Worm (Caenorhabditis elegans) whole organism, mixed stage, embryonic: ENCODE data around the gene basl-1.
A peak's percentile ranks its signal among the peaks of the same experiment; 100 is the strongest.

ENCODE experiments used
- blmp-1 ChIP-seq: fragments of 150-350 bp; optimal IDR thresholded peaks from 2 replicates; lab custom pipeline; 2014; ENCODE audit warnings: missing biosample characterization, missing genetic modification characterization
- ceh-39 ChIP-seq: fragments of 150-350 bp; optimal IDR thresholded peaks from 2 replicates; lab custom pipeline; 2014; ENCODE audit warnings: missing biosample characterization, missing genetic modification characterization
- ceh-83 ChIP-seq: fragments of 200-800 bp; sonication (Bioruptor generic); optimal IDR thresholded peaks from 2 replicates; lab custom pipeline; 2018; ENCODE audit warnings: mild to moderate bottlenecking, missing genetic modification characterization, missing compliant biosample characterization
- ces-1 ChIP-seq: fragments of 150-350 bp; optimal IDR thresholded peaks from 2 replicates; lab custom pipeline; 2014; ENCODE audit warnings: missing biosample characterization, missing genetic modification reagents, missing genetic modification characterization
- cnd-1 ChIP-seq: fragments of 200-800 bp; sonication (Bioruptor generic); optimal IDR thresholded peaks from 2 replicates; lab custom pipeline; 2018; ENCODE audit warnings: mild to moderate bottlenecking, missing genetic modification characterization, missing compliant biosample characterization
- elt-1 ChIP-seq: sonication (generic microtip); optimal IDR thresholded peaks from 2 replicates; lab custom pipeline; 2017; ENCODE audit warnings: missing genetic modification characterization, mild to moderate bottlenecking, missing compliant biosample characterization, antibody characterized with exemption, moderate library complexity, borderline replicate concordance; ENCODE audit not compliant: insufficient read depth
- flh-1 ChIP-seq: fragments of 200-800 bp; sonication (Bioruptor generic); optimal IDR thresholded peaks from 2 replicates; lab custom pipeline; 2018; ENCODE audit warnings: mild to moderate bottlenecking, missing genetic modification characterization, moderate library complexity, missing compliant biosample characterization
- ham-2 ChIP-seq: fragments of 200-800 bp; sonication (Bioruptor generic); optimal IDR thresholded peaks from 2 replicates; lab custom pipeline; 2018; ENCODE audit warnings: mild to moderate bottlenecking, missing genetic modification characterization, missing compliant biosample characterization
- hlh-1 ChIP-seq: fragments of 150-350 bp; optimal IDR thresholded peaks from 2 replicates; lab custom pipeline; 2014; ENCODE audit warnings: missing biosample characterization, missing genetic modification reagents, missing genetic modification characterization
- lin-13 ChIP-seq: fragments of 150-350 bp; optimal IDR thresholded peaks from 2 replicates; lab custom pipeline; 2014; ENCODE audit warnings: missing biosample characterization, missing genetic modification characterization
- lin-32 ChIP-seq: fragments of 200-800 bp; sonication (Bioruptor generic); optimal IDR thresholded peaks from 2 replicates; lab custom pipeline; 2018; ENCODE audit warnings: mild to moderate bottlenecking, missing genetic modification characterization, missing compliant biosample characterization
- lsy-2 ChIP-seq: fragments of 150-350 bp; optimal IDR thresholded peaks from 2 replicates; lab custom pipeline; 2014; ENCODE audit warnings: missing biosample characterization, missing genetic modification characterization
- mep-1 ChIP-seq: fragments of 150-350 bp; optimal IDR thresholded peaks from 2 replicates; lab custom pipeline; 2017; ENCODE audit warnings: missing biosample characterization, missing genetic modification reagents, missing genetic modification characterization, inconsistent platforms
- mls-2 ChIP-seq: sonication (generic microtip); optimal IDR thresholded peaks from 2 replicates; lab custom pipeline; 2016; ENCODE audit warnings: mild to moderate bottlenecking, missing genetic modification characterization, moderate library complexity, missing compliant biosample characterization
- nhr-12 ChIP-seq: fragments of 150-350 bp; optimal IDR thresholded peaks from 2 replicates; lab custom pipeline; 2014; ENCODE audit warnings: missing biosample characterization, missing genetic modification characterization
- nhr-28 ChIP-seq: fragments of 150-350 bp; optimal IDR thresholded peaks from 2 replicates; lab custom pipeline; 2014; ENCODE audit warnings: missing biosample characterization, missing genetic modification characterization
- nhr-76 ChIP-seq: sonication (generic microtip); optimal IDR thresholded peaks from 2 replicates; lab custom pipeline; 2017; ENCODE audit warnings: missing biosample characterization, missing genetic modification characterization
- pha-4 ChIP-seq: fragments of 150-350 bp; optimal IDR thresholded peaks from 2 replicates; lab custom pipeline; 2018; ENCODE audit warnings: missing biosample characterization, missing genetic modification reagents, missing genetic modification characterization
- snpc-4 ChIP-seq: fragments of 150-350 bp; optimal IDR thresholded peaks from 2 replicates; lab custom pipeline; 2014; ENCODE audit warnings: missing biosample characterization, missing genetic modification characterization
- sptf-1 ChIP-seq: sonication (generic microtip); optimal IDR thresholded peaks from 2 replicates; lab custom pipeline; 2017; ENCODE audit warnings: mild to moderate bottlenecking, missing genetic modification characterization, moderate library complexity, missing compliant biosample characterization
- tbx-8 ChIP-seq: fragments of 200-800 bp; sonication (Bioruptor generic); optimal IDR thresholded peaks from 2 replicates; lab custom pipeline; 2018; ENCODE audit warnings: mild to moderate bottlenecking, missing genetic modification characterization, moderate library complexity, missing compliant biosample characterization
- unc-120 ChIP-seq: sonication (generic microtip); optimal IDR thresholded peaks from 2 replicates; lab custom pipeline; 2017; ENCODE audit warnings: missing genetic modification characterization, missing compliant biosample characterization; ENCODE audit not compliant: poor library complexity, severe bottlenecking
- unc-39 ChIP-seq: fragments of 150-350 bp; optimal IDR thresholded peaks from 2 replicates; lab custom pipeline; 2014; ENCODE audit warnings: missing biosample characterization, missing genetic modification characterization
- unc-62 ChIP-seq: fragments of 150-350 bp; optimal IDR thresholded peaks from 2 replicates; lab custom pipeline; 2014; ENCODE audit warnings: missing biosample characterization, missing genetic modification reagents, missing genetic modification characterization
- zip-8 ChIP-seq: fragments of 150-350 bp; optimal IDR thresholded peaks from 2 replicates; lab custom pipeline; 2014; ENCODE audit warnings: missing biosample characterization, missing genetic modification characterization
- ztf-11 ChIP-seq: fragments of 150-350 bp; optimal IDR thresholded peaks from 2 replicates; lab custom pipeline; 2014; ENCODE audit warnings: missing biosample characterization, missing genetic modification characterization

The basl-1 gene

ce11 chrIII:5660976-5661375, 46.2 kb downstream of the basl-1 start, which contains the start of gene F54E7.6:
Gene F54E7.6 (minus strand): TSS chrIII:5661085.
- TF ChIP-seq unc-39 (tag; lab: Kevin White, UChicago) (no peak), lin-13 (tag; lab: Kevin White, UChicago) (no peak), ceh-83 (GFP tag; lab: Kevin White, UChicago) (no peak), snpc-4 (no peak), zip-8 (peak; percentile 99), nhr-28 (tag; lab: Kevin White, UChicago) (no peak), unc-62 (GFP tag; lab: Kevin White, UChicago) (no peak), hlh-1 (tag; lab: Kevin White, UChicago) (no peak), tbx-8 (GFP tag; lab: Kevin White, UChicago) (no peak), ham-2 (GFP tag; lab: Kevin White, UChicago) (peak; percentile 42), ztf-11 (tag; lab: Kevin White, UChicago) (no peak)

DNA sequence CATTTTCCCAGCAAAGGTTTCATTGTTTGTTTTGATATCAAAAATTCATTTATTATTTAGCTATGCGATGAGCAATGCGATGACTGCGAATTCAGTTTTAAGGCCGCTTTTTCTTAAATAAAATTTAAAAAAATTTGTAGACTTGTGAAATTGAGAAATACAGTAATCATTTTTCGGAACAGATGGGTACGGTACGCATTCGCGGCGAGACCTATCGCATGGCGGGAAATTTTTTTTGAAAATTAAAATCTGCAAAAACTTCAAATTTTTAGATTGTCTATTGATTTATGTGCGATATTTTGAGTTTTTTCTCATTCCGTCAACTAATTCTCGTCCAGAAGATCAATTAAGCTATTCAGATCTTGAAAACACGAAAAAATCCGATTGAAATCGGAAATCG, 48.8 kb downstream of the basl-1 start:
- TF ChIP-seq zip-8 (no peak), nhr-76 (tag; lab: Kevin White, UChicago) (no peak), ceh-83 (GFP tag; lab: Kevin White, UChicago) (no peak), unc-120 (tag; lab: Kevin White, UChicago) (no peak), nhr-12 (tag; lab: Kevin White, UChicago) (no peak)

DNA sequence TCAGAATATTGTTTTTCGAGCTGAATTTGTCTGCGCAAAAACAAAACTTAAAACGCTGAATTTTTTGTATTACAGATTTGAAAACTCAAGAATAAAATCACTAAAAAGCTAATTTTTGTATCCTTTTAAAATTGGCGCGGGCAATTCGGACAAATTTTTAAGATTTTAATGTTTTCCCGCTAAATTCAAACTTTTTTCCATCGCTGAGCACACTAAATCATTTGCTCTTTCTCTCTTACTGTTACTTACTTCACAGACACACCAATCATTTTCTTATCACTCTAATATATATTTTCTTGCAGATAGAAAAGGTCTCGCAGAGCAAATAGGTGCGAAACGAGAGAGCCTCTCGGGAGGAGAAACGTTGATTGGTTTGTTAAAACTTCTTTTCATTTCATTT, 49.2 kb downstream of the basl-1 start, which contains the start of gene par-3:
Gene par-3, plus strand, starts transcription at position 301 of the 400 bp plus-strand sequence.
- TF ChIP-seq cnd-1 (no peak), elt-1 (tag; lab: Kevin White, UChicago) (no peak), ceh-39 (tag; lab: Kevin White, UChicago) (no peak), nhr-28 (tag; lab: Kevin White, UChicago) (no peak), tbx-8 (GFP tag; lab: Kevin White, UChicago) (no peak), mep-1 (tag; lab: Kevin White, UChicago) (no peak), ceh-83 (GFP tag; lab: Kevin White, UChicago) (no peak), flh-1 (GFP tag; lab: Kevin White, UChicago) (no peak), nhr-12 (tag; lab: Kevin White, UChicago) (no peak), snpc-4 (no peak), lsy-2 (tag; lab: Kevin White, UChicago) (no peak)

DNA sequence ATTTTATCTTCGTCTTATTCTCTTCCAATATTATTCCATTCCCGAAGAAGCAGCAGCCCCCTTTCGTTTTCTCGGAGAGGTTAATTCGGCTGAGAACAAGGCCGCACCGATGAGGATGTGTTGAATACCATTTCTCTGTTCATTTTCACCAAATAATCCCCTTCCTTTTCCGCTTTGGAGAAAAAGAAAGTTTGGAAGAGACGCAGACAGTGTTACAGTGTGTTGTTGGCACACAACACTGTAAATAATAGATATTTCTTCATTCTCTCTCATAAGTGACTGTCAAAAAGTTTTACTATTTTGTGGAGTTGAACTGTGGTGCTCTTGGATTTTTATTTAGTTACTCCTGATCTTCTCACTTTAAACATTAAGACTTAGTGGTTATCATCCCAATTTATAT, 50.5 kb downstream of the basl-1 start:
- TF ChIP-seq lin-32 (no peak), blmp-1 (tag; lab: Kevin White, UChicago) (peak; percentile 91), hlh-1 (tag; lab: Kevin White, UChicago) (no peak), pha-4 (peak; percentile 38)

ce11 chrIII:5665710-5666109, 51.0 kb downstream of the basl-1 start:
- TF ChIP-seq sptf-1 (no peak), ces-1 (GFP tag; lab: Kevin White, UChicago) (peak; percentile 68), mls-2 (tag; lab: Kevin White, UChicago) (no peak), unc-62 (GFP tag; lab: Kevin White, UChicago) (no peak), ham-2 (GFP tag; lab: Kevin White, UChicago) (peak; percentile 3), ztf-11 (tag; lab: Kevin White, UChicago) (no peak), ceh-83 (GFP tag; lab: Kevin White, UChicago) (no peak)
- TF ChIP-seq, all 35 proteins: peak for 2
